Fruit fly (Drosophila melanogaster) S2 (cell line): Measurements from ENCODE around the gene Stip1.

Experiments used
- CG8478 ChIP-seq: fragments of >200 bp; optimal IDR thresholded peaks from 2 replicates; lab custom pipeline; 2018
- CTCF ChIP-seq, 2 experiments: fragments of >200 bp; optimal IDR thresholded peaks; 2 replicates each; lab custom pipeline; 2018

- TF ChIP-seq CG8478 (lab: Kevin White, UChicago) (no peak), CTCF (optimal IDR thresholded peaks at IDR 0.05; lab: Kevin White, UChicago) (no peak)
Measured at dm6 chr2L:299038-299437, 4.1 kb downstream of the Stip1 start.
